Fruit fly (Drosophila melanogaster) whole organism, prepupa: Measurements from ENCODE around the gene c12.2.

ENCODE experiments used
- CG34406 ChIP-seq: fragments of 200-800 bp; sonication (Bioruptor generic); optimal IDR thresholded peaks from 3 replicates; lab custom pipeline; 2016; ENCODE audit warnings: missing biosample characterization, missing genetic modification characterization
- CG4318 ChIP-seq: fragments of 200-800 bp; sonication (Bioruptor generic); optimal IDR thresholded peaks from 3 replicates; lab custom pipeline; 2017; ENCODE audit warnings: missing biosample characterization, mild to moderate bottlenecking, missing genetic modification characterization
- CG6808 ChIP-seq: fragments of 200-800 bp; sonication (Bioruptor generic); optimal IDR thresholded peaks from 3 replicates; lab custom pipeline; 2017; ENCODE audit warnings: missing biosample characterization, missing genetic modification characterization, mild to moderate bottlenecking, moderate library complexity, missing genetic modification reagents
- Eip75B ChIP-seq: fragments of 200-800 bp; sonication (Bioruptor generic); optimal IDR thresholded peaks from 3 replicates; lab custom pipeline; 2016; ENCODE audit warnings: missing biosample characterization, missing genetic modification characterization
- Eip93F ChIP-seq: fragments of 200-800 bp; sonication (Bioruptor generic); optimal IDR thresholded peaks from 2 replicates; lab custom pipeline; 2016; ENCODE audit warnings: missing biosample characterization, mild to moderate bottlenecking, missing genetic modification characterization
- Hr39 ChIP-seq: fragments of 200-800 bp; sonication (Bioruptor generic); optimal IDR thresholded peaks from 2 replicates; lab custom pipeline; 2016; ENCODE audit warnings: missing biosample characterization, missing genetic modification characterization
- Sox14 ChIP-seq: fragments of 200-800 bp; sonication (Bioruptor generic); optimal IDR thresholded peaks from 3 replicates; lab custom pipeline; 2016; ENCODE audit warnings: missing biosample characterization, missing genetic modification characterization
- fd59A ChIP-seq: fragments of 200-800 bp; sonication (Bioruptor generic); optimal IDR thresholded peaks from 2 replicates; lab custom pipeline; 2017; ENCODE audit warnings: missing biosample characterization, mild to moderate bottlenecking, missing genetic modification characterization, missing genetic modification reagents
- ss ChIP-seq, 2 experiments: fragments of 200-800 bp; sonication (Bioruptor generic); optimal IDR thresholded peaks; 2 replicates in 1 of 2; 3 replicates in 1 of 2; lab custom pipeline; 2017 to 2018; ENCODE audit warnings: mild to moderate bottlenecking in 2 of 2, missing biosample characterization in 2 of 2, missing genetic modification characterization in 2 of 2, moderate library complexity in 1 of 2

- no peak for TF ChIP-seq CG34406 (GFP tag; lab: Kevin White, UChicago)
- TF ChIP-seq CG6808 (GFP tag; lab: Kevin White, UChicago) = no peak
- TF ChIP-seq fd59A = no peak
- TF ChIP-seq Eip75B = no peak
- no peak for TF ChIP-seq Sox14
- TF ChIP-seq CG4318 (GFP tag; lab: Kevin White, UChicago) = no peak
- no peak for TF ChIP-seq Hr39 (GFP tag; lab: Kevin White, UChicago)
- no peak for TF ChIP-seq ss (GFP tag; optimal IDR thresholded peaks at IDR 0.05; lab: Kevin White, UChicago)
- no peak for TF ChIP-seq Eip93F
Observed at dm6 chrX:9347767-9348166, 28.6 kb downstream of the c12.2 start.
